Fruit fly (Drosophila melanogaster) whole organism, embryonic: ENCODE results near the gene ND-MNLL.

ENCODE experiments used
- Bdp1 ChIP-seq: fragments of 200-800 bp; sonication (Bioruptor generic); optimal IDR thresholded peaks from 3 replicates; lab custom pipeline; 2016; ENCODE audit warnings: missing biosample characterization, missing genetic modification characterization
- Bteb2 ChIP-seq: fragments of 200-800 bp; sonication (Bioruptor generic); optimal IDR thresholded peaks from 2 replicates; lab custom pipeline; 2016; ENCODE audit warnings: missing biosample characterization, missing genetic modification characterization
- CG11560 ChIP-seq: fragments of 200-800 bp; sonication (Bioruptor generic); IDR thresholded peaks from 3 replicates; pipeline ENCODE4 v1.3.6; 2022; ENCODE audit warnings: missing biosample characterization, missing genetic modification characterization
- CG13624 ChIP-seq: fragments of 200-800 bp; sonication (Bioruptor generic); optimal IDR thresholded peaks from 2 replicates; lab custom pipeline; 2016; ENCODE audit warnings: missing biosample characterization, missing genetic modification characterization
- CG15073 ChIP-seq: fragments of 200-800 bp; sonication (Bioruptor generic); optimal IDR thresholded peaks from 2 replicates; lab custom pipeline; 2016; ENCODE audit warnings: missing biosample characterization, missing genetic modification characterization
- CG15479 ChIP-seq: fragments of 200-800 bp; sonication (Bioruptor generic); optimal IDR thresholded peaks from 3 replicates; lab custom pipeline; 2019; ENCODE audit warnings: missing biosample characterization, mild to moderate bottlenecking, missing genetic modification characterization, moderate library complexity
- CG1603 ChIP-seq: fragments of 200-800 bp; sonication (Bioruptor generic); optimal IDR thresholded peaks from 2 replicates; lab custom pipeline; 2019; ENCODE audit warnings: missing biosample characterization, mild to moderate bottlenecking, missing genetic modification characterization, moderate library complexity
- CG16815 ChIP-seq: fragments of 200-800 bp; sonication (Bioruptor generic); optimal IDR thresholded peaks from 3 replicates; lab custom pipeline; 2017; ENCODE audit warnings: missing biosample characterization, mild to moderate bottlenecking, missing genetic modification characterization
- CG17359 ChIP-seq: fragments of 200-800 bp; sonication (Bioruptor generic); optimal IDR thresholded peaks from 3 replicates; lab custom pipeline; 2018; ENCODE audit warnings: missing biosample characterization, mild to moderate bottlenecking, missing genetic modification characterization, moderate library complexity
- CG17802 ChIP-seq: fragments of 200-800 bp; sonication (Bioruptor generic); optimal IDR thresholded peaks from 2 replicates; lab custom pipeline; 2018; ENCODE audit warnings: missing biosample characterization, mild to moderate bottlenecking, missing genetic modification characterization, moderate library complexity
- CG2199 ChIP-seq: fragments of 200-800 bp; sonication (Bioruptor generic); IDR thresholded peaks from 3 replicates; pipeline ENCODE4 v1.3.6; 2022; ENCODE audit warnings: missing biosample characterization, missing genetic modification characterization
- CG30403 ChIP-seq: fragments of 200-800 bp; sonication (Bioruptor generic); optimal IDR thresholded peaks from 3 replicates; lab custom pipeline; 2016; ENCODE audit warnings: missing biosample characterization, missing genetic modification characterization
- CG34376 ChIP-seq: fragments of 200-800 bp; sonication (Bioruptor generic); optimal IDR thresholded peaks from 2 replicates; lab custom pipeline; 2018; ENCODE audit warnings: missing biosample characterization, mild to moderate bottlenecking, missing genetic modification characterization
- CG3726 ChIP-seq: fragments of 200-800 bp; sonication (Bioruptor generic); IDR thresholded peaks from 3 replicates; pipeline ENCODE4, ENCODE4 v1.3.6; 2022; ENCODE audit warnings: missing biosample characterization, missing genetic modification characterization
- CG4617 ChIP-seq: fragments of 200-800 bp; sonication (Bioruptor generic); optimal IDR thresholded peaks from 3 replicates; lab custom pipeline; 2016; ENCODE audit warnings: missing biosample characterization, missing genetic modification characterization, borderline replicate concordance
- CG4820 ChIP-seq: fragments of 200-800 bp; sonication (Bioruptor generic); optimal IDR thresholded peaks from 3 replicates; lab custom pipeline; 2016; ENCODE audit warnings: missing biosample characterization, missing genetic modification characterization
- CG8765 ChIP-seq: fragments of 200-800 bp; sonication (Bioruptor generic); IDR thresholded peaks from 2 replicates; pipeline ENCODE4 v1.3.6; 2022; ENCODE audit warnings: missing biosample characterization, missing genetic modification characterization
- Camta ChIP-seq: fragments of 200-800 bp; sonication (Bioruptor generic); optimal IDR thresholded peaks from 2 replicates; lab custom pipeline; 2016; ENCODE audit warnings: missing biosample characterization, missing genetic modification characterization
- Dad ChIP-seq: fragments of 200-800 bp; sonication (Bioruptor generic); optimal IDR thresholded peaks from 3 replicates; lab custom pipeline; 2016; ENCODE audit warnings: missing biosample characterization, missing genetic modification characterization
- Dfd ChIP-seq, 2 experiments: fragments of >200 bp; optimal IDR thresholded peaks; 2 replicates each; lab custom pipeline; 2017; ENCODE audit warnings: missing biosample characterization in 2 of 2, missing genetic modification characterization in 2 of 2
- Dip2 ChIP-seq: fragments of 200-800 bp; sonication (Bioruptor generic); IDR thresholded peaks from 2 replicates; pipeline ENCODE4 v1.3.6; 2022; ENCODE audit warnings: missing biosample characterization, missing genetic modification characterization
- Doc3 ChIP-seq: fragments of 200-800 bp; sonication (Bioruptor generic); IDR thresholded peaks from 3 replicates; pipeline ENCODE4 v1.3.6; 2022; ENCODE audit warnings: missing biosample characterization, missing genetic modification characterization; ENCODE audit not compliant: partially characterized antibody
- Hmr ChIP-seq: fragments of 200-800 bp; sonication (Bioruptor generic); optimal IDR thresholded peaks from 3 replicates; lab custom pipeline; 2017; ENCODE audit warnings: mild to moderate bottlenecking, missing biosample characterization, missing genetic modification reagents, missing genetic modification characterization
- Hmx ChIP-seq: fragments of 200-800 bp; sonication (Bioruptor generic); optimal IDR thresholded peaks from 2 replicates; lab custom pipeline; 2016; ENCODE audit warnings: missing biosample characterization, missing genetic modification characterization
- Max ChIP-seq: fragments of 200-800 bp; sonication (Bioruptor generic); optimal IDR thresholded peaks from 2 replicates; lab custom pipeline; 2016; ENCODE audit warnings: missing biosample characterization, mild to moderate bottlenecking, missing genetic modification characterization
- Nf-YC ChIP-seq: fragments of 200-800 bp; optimal IDR thresholded peaks from 3 replicates; lab custom pipeline; 2019; ENCODE audit warnings: missing biosample characterization, mild to moderate bottlenecking, missing genetic modification characterization, moderate library complexity
- Oli ChIP-seq: fragments of 200-800 bp; sonication (Bioruptor generic); optimal IDR thresholded peaks from 2 replicates; lab custom pipeline; 2018; ENCODE audit warnings: missing biosample characterization, mild to moderate bottlenecking, missing genetic modification characterization, moderate library complexity
- YL-1 ChIP-seq: fragments of 200-800 bp; sonication (Bioruptor generic); optimal IDR thresholded peaks from 3 replicates; lab custom pipeline; 2017; ENCODE audit warnings: missing biosample characterization, mild to moderate bottlenecking, missing genetic modification characterization
- ab ChIP-seq: fragments of 200-800 bp; sonication (Bioruptor generic); optimal IDR thresholded peaks from 2 replicates; lab custom pipeline; 2016; ENCODE audit warnings: missing biosample characterization, missing genetic modification characterization
- al ChIP-seq: fragments of 200-800 bp; sonication (Bioruptor generic); IDR thresholded peaks from 2 replicates; pipeline ENCODE4 v1.3.6; 2022; ENCODE audit warnings: missing biosample characterization, missing genetic modification characterization
- aop ChIP-seq: fragments of 200-800 bp; sonication (Bioruptor generic); IDR thresholded peaks from 2 replicates; pipeline ENCODE4 v1.3.6; 2022; ENCODE audit warnings: missing biosample characterization, missing genetic modification characterization
- bab2 ChIP-seq: fragments of 200-800 bp; sonication (Bioruptor generic); optimal IDR thresholded peaks from 2 replicates; lab custom pipeline; 2016; ENCODE audit warnings: missing biosample characterization, missing genetic modification characterization
- bcd ChIP-seq: fragments of 200-800 bp; sonication (Bioruptor generic); optimal IDR thresholded peaks from 2 replicates; lab custom pipeline; 2017; ENCODE audit warnings: missing biosample characterization, mild to moderate bottlenecking, missing genetic modification characterization
- chm ChIP-seq: fragments of 200-800 bp; sonication (Bioruptor generic); IDR thresholded peaks from 2 replicates; pipeline ENCODE4 v1.3.6; 2022; ENCODE audit warnings: missing biosample characterization, missing genetic modification characterization
- chn ChIP-seq: fragments of 200-800 bp; sonication (Bioruptor generic); optimal IDR thresholded peaks from 2 replicates; lab custom pipeline; 2016; ENCODE audit warnings: missing biosample characterization, missing genetic modification characterization
- corto ChIP-seq: fragments of 200-800 bp; sonication (Bioruptor generic); optimal IDR thresholded peaks from 2 replicates; lab custom pipeline; 2016; ENCODE audit warnings: missing biosample characterization, mild to moderate bottlenecking, missing genetic modification characterization, moderate library complexity
- da ChIP-seq: fragments of 200-800 bp; sonication (Bioruptor generic); optimal IDR thresholded peaks from 2 replicates; lab custom pipeline; 2016; ENCODE audit warnings: missing biosample characterization, missing genetic modification characterization
- dan ChIP-seq: fragments of 200-800 bp; sonication (Bioruptor generic); IDR thresholded peaks from 2 replicates; pipeline ENCODE4 v1.3.6; 2022; ENCODE audit warnings: missing biosample characterization, missing genetic modification characterization
- danr ChIP-seq: fragments of 200-800 bp; sonication (Bioruptor generic); IDR thresholded peaks from 2 replicates; pipeline ENCODE4 v1.3.6; 2022; ENCODE audit warnings: missing biosample characterization, missing genetic modification characterization
- fd96Cb ChIP-seq: fragments of 200-800 bp; sonication (Bioruptor generic); optimal IDR thresholded peaks from 2 replicates; lab custom pipeline; 2018; ENCODE audit warnings: missing biosample characterization, mild to moderate bottlenecking, missing genetic modification characterization, moderate library complexity
- jing ChIP-seq: fragments of 200-800 bp; sonication (Bioruptor generic); optimal IDR thresholded peaks from 2 replicates; lab custom pipeline; 2018; ENCODE audit warnings: missing biosample characterization, mild to moderate bottlenecking, missing genetic modification characterization
- klu ChIP-seq: fragments of 200-800 bp; sonication (Bioruptor generic); IDR thresholded peaks from 2 replicates; pipeline ENCODE4 v1.3.6; 2022; ENCODE audit warnings: missing biosample characterization, missing genetic modification characterization
- lmd ChIP-seq: fragments of 200-800 bp; sonication (Bioruptor generic); IDR thresholded peaks from 2 replicates; pipeline ENCODE4 v1.3.6; 2022; ENCODE audit warnings: missing biosample characterization, missing genetic modification characterization
- nmo ChIP-seq: fragments of 200-800 bp; sonication (Bioruptor generic); optimal IDR thresholded peaks from 2 replicates; lab custom pipeline; 2018; ENCODE audit warnings: missing biosample characterization, mild to moderate bottlenecking, missing genetic modification characterization, moderate library complexity
- peb ChIP-seq: fragments of 200-800 bp; sonication (Bioruptor generic); IDR thresholded peaks from 2 replicates; pipeline ENCODE4 v1.3.6; 2022; ENCODE audit warnings: missing biosample characterization, missing genetic modification characterization
- pho ChIP-seq: fragments of 200-800 bp; sonication (Bioruptor generic); optimal IDR thresholded peaks from 2 replicates; lab custom pipeline; 2016; ENCODE audit warnings: missing biosample characterization, missing genetic modification characterization
- sc ChIP-seq, 3 experiments: fragments of >200 bp in 2 of 3; fragments of 200-800 bp in 1 of 3; sonication (Bioruptor generic) in 1 of 3; optimal IDR thresholded peaks; 2 replicates in 2 of 3; 3 replicates in 1 of 3; lab custom pipeline; 2017; ENCODE audit warnings: mild to moderate bottlenecking in 1 of 3, missing biosample characterization in 1 of 3, missing genetic modification characterization in 1 of 3, missing genetic modification reagents in 1 of 3
- tna ChIP-seq: fragments of 200-800 bp; sonication (Bioruptor generic); IDR thresholded peaks from 2 replicates; pipeline ENCODE4 v1.3.6; 2022; ENCODE audit warnings: missing biosample characterization, missing genetic modification characterization; ENCODE audit not compliant: partially characterized antibody
- zfh1 ChIP-seq: fragments of 200-800 bp; sonication (Bioruptor generic); IDR thresholded peaks from 3 replicates; pipeline ENCODE4 v1.3.6; 2022; ENCODE audit warnings: missing biosample characterization, missing genetic modification characterization

The ND-MNLL gene

DNA sequence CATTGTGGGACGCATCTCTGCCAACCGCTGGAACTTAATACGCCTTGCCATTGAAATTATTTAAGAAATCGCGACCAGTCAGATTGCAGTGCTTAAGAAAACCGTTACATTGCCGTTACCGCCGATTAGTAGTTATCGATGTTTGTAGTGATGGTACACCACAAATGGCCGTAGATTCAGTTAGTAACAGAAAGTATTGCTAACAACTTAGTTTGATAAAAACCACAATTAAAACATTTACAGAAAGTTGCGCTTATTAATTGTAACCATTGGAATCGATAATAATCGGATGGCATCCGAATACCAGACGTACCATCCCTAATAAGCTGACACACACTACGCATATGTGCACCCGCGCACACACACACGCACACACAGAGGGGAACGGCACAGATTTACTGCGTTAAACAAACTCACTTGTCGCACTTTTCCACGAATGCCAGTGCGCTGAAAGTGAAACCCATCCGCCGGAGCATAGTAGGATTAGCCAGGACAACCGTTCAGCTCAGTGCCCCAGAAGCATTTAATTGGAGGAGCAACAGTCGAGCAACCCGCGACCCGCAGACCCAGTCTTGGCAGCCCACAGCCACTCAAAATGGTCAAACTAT lies 26.6 kb upstream of the ND-MNLL start, which contains the start of the genes hdm and Ykt6 (continued):
- TF ChIP-seq CG4617 (GFP tag; lab: Kevin White, UChicago) (peak; percentile 80), danr (GFP tag; lab: Robert Waterston, UW) (peak; percentile 71; the same call in 1 of the 2 replicates), corto (GFP tag; lab: Kevin White, UChicago) (peak; percentile 3), CG13624 (GFP tag; lab: Kevin White, UChicago) (peak; percentile 84), CG8765 (GFP tag; lab: Robert Waterston, UW) (peak; percentile 80), Doc3 (GFP tag; lab: Robert Waterston, UW) (peak; percentile 98), CG1603 (tag; lab: Kevin White, UChicago) (peak; percentile 91), CG4820 (peak; percentile 76), chn (peak; percentile 76), pho (GFP tag; lab: Kevin White, UChicago) (peak; percentile 76), CG15479 (GFP tag; lab: Kevin White, UChicago) (no peak), bcd (no peak), aop (GFP tag; lab: Robert Waterston, UW) (peak; percentile 43; the same call in 1 of the 2 replicates), CG15073 (GFP tag; lab: Kevin White, UChicago) (no peak), zfh1 (GFP tag; lab: Robert Waterston, UW) (peak; percentile 85), sc (optimal IDR thresholded peaks at IDR 0.05; lab: Kevin White, UChicago) (no peak), sc (GFP tag; optimal IDR thresholded peaks at IDR 0.05; lab: Kevin White, UChicago) (no peak), lmd (GFP tag; lab: Robert Waterston, UW) (no peak; the same call in none of the 2 replicates), Max (GFP tag; lab: Kevin White, UChicago) (peak; percentile 56), Oli (tag; lab: Kevin White, UChicago) (no peak), CG3726 (0 out of 3 replicates have a peak, but pooled peaks have one; percentile 63), CG2199 (GFP tag; lab: Robert Waterston, UW) (0 out of 3 replicates have a peak, but pooled peaks have one; percentile 15), Dip2 (GFP tag; lab: Robert Waterston, UW) (no peak), jing (GFP tag; lab: Kevin White, UChicago) (no peak), al (GFP tag; lab: Robert Waterston, UW) (peak; percentile 75; the same call in 1 of the 2 replicates), fd96Cb (tag; lab: Kevin White, UChicago) (peak; percentile 51), Camta (peak; percentile 79), klu (GFP tag; lab: Robert Waterston, UW) (no peak), Bdp1 (GFP tag; lab: Kevin White, UChicago) (peak; percentile 79), Hmr (no peak), YL-1 (GFP tag; lab: Kevin White, UChicago) (peak; percentile 57), ab (GFP tag; lab: Kevin White, UChicago) (no peak), tna (GFP tag; lab: Robert Waterston, UW) (peak; percentile 91), CG17359 (tag; lab: Kevin White, UChicago) (peak; percentile 76), nmo (GFP tag; lab: Kevin White, UChicago) (peak; percentile 78), CG17802 (peak; percentile 17), CG30403 (GFP tag; lab: Kevin White, UChicago) (peak; percentile 83), dan (no peak), peb (GFP tag; lab: Robert Waterston, UW) (peak; percentile 73), da (peak; percentile 26), Dfd (GFP tag; optimal IDR thresholded peaks at IDR 0.05; lab: Kevin White, UChicago) (no peak), CG34376 (GFP tag; lab: Kevin White, UChicago) (peak; percentile 62), Dad (GFP tag; lab: Kevin White, UChicago) (peak; percentile 72), Bteb2 (GFP tag; lab: Kevin White, UChicago) (peak; percentile 65), Hmx (GFP tag; lab: Kevin White, UChicago) (peak; percentile 45), bab2 (GFP tag; lab: Kevin White, UChicago) (peak; percentile 85), CG11560 (tag; lab: Robert Waterston, UW) (peak; percentile 65; the same call in 2 of the 3 replicates), chm (GFP tag; lab: Robert Waterston, UW) (no peak; the same call in 1 of the 2 replicates), Nf-YC (tag; lab: Kevin White, UChicago) (peak; percentile 61), CG16815 (no peak)
